Worm (Caenorhabditis elegans) whole organism, late embryonic: Measurements from ENCODE around the gene F23F1.10.

ENCODE experiments used
- C08G9.2 ChIP-seq: sonication (generic microtip); optimal IDR thresholded peaks from 2 replicates; lab custom pipeline; 2016; ENCODE audit warnings: mild to moderate bottlenecking, missing genetic modification characterization, moderate library complexity, missing compliant biosample characterization
- ahr-1 ChIP-seq: sonication (generic microtip); optimal IDR thresholded peaks from 2 replicates; lab custom pipeline; 2016; ENCODE audit warnings: missing genetic modification characterization, missing compliant biosample characterization
- ceh-14 ChIP-seq: sonication (generic microtip); optimal IDR thresholded peaks from 2 replicates; lab custom pipeline; 2016; ENCODE audit warnings: missing genotype, missing genetic modification characterization, missing compliant biosample characterization
- ceh-34 ChIP-seq: sonication (generic microtip); optimal IDR thresholded peaks from 2 replicates; lab custom pipeline; 2016; ENCODE audit warnings: mild to moderate bottlenecking, missing genetic modification characterization, missing compliant biosample characterization
- ceh-48 ChIP-seq: sonication (generic microtip); optimal IDR thresholded peaks from 2 replicates; lab custom pipeline; 2016; ENCODE audit warnings: missing genetic modification characterization, inconsistent platforms, missing compliant biosample characterization
- dmd-4 ChIP-seq: sonication (generic microtip); optimal IDR thresholded peaks from 2 replicates; lab custom pipeline; 2016; ENCODE audit warnings: borderline replicate concordance, missing genetic modification characterization, missing compliant biosample characterization
- elt-2 ChIP-seq: sonication (generic microtip); optimal IDR thresholded peaks from 2 replicates; lab custom pipeline; 2016; ENCODE audit warnings: missing genetic modification reagents, missing genetic modification characterization, missing compliant biosample characterization
- elt-4 ChIP-seq: sonication (generic microtip); optimal IDR thresholded peaks from 2 replicates; lab custom pipeline; 2016; ENCODE audit warnings: missing genetic modification characterization, missing compliant biosample characterization
- eyg-1 ChIP-seq: sonication (generic microtip); optimal IDR thresholded peaks from 2 replicates; lab custom pipeline; 2016; ENCODE audit warnings: missing genotype, missing genetic modification characterization, missing compliant biosample characterization
- hlh-30 ChIP-seq: sonication (generic microtip); optimal IDR thresholded peaks from 2 replicates; lab custom pipeline; 2017; ENCODE audit warnings: antibody characterized with exemption, missing genetic modification characterization, missing compliant biosample characterization; ENCODE audit not compliant: insufficient read depth
- hlh-6 ChIP-seq: sonication (generic microtip); optimal IDR thresholded peaks from 2 replicates; lab custom pipeline; 2016; ENCODE audit warnings: missing genotype, missing genetic modification characterization, missing compliant biosample characterization
- ref-2 ChIP-seq: sonication (generic microtip); optimal IDR thresholded peaks from 2 replicates; lab custom pipeline; 2016; ENCODE audit warnings: missing genetic modification characterization, missing compliant biosample characterization
- rnt-1 ChIP-seq: sonication (generic microtip); optimal IDR thresholded peaks from 2 replicates; lab custom pipeline; 2016; ENCODE audit warnings: missing genetic modification characterization, missing compliant biosample characterization

DNA sequence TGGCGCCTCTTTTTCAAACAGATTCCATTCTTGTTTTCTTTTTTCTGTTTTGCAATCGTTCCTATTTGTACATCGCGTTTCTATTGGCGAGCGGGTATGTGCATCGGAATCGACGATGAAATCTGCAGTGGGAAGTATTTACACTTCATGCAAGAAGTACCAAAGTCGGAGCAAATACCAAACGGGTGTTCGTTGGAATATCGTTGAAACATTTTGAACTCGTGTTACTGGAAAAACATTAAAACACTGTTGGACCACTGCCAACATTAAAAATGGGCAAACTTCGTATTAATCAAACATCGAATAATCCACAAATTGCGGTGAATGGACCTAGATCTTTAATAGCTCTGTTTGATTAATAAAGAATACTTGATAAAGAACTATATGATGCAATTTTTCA lies 37.4 kb upstream of the F23F1.10 start, which contains the start of gene C23H3.9:
- TF ChIP-seq C08G9.2 (no peak), ahr-1 (tag; lab: Kevin White, UChicago) (no peak), ceh-34 (no peak), ceh-48 (tag; lab: Kevin White, UChicago) (no peak), hlh-30 (tag; lab: Kevin White, UChicago) (no peak), elt-2 (tag; lab: Kevin White, UChicago) (no peak), hlh-6 (no peak), ceh-14 (tag; lab: Kevin White, UChicago) (no peak), elt-4 (no peak), eyg-1 (tag; lab: Kevin White, UChicago) (no peak), ref-2 (no peak), dmd-4 (tag; lab: Kevin White, UChicago) (no peak), rnt-1 (tag; lab: Kevin White, UChicago) (no peak)
